Worm (Caenorhabditis elegans) whole organism, L1 larva: ENCODE results near the gene C34B4.5.

ENCODE experiments used
- C04F5.9 ChIP-seq: sonication (generic microtip); optimal IDR thresholded peaks from 2 replicates; lab custom pipeline; 2016; ENCODE audit warnings: missing genetic modification characterization, missing compliant biosample characterization
- C16A3.4 ChIP-seq: fragments of 150-350 bp; optimal IDR thresholded peaks from 2 replicates; lab custom pipeline; 2014; ENCODE audit warnings: missing biosample characterization, missing genetic modification characterization
- C34B4.2 ChIP-seq: sonication (generic microtip); optimal IDR thresholded peaks from 2 replicates; lab custom pipeline; 2017; ENCODE audit warnings: mild to moderate bottlenecking, missing genetic modification characterization, missing compliant biosample characterization
- Y116A8C.19 ChIP-seq: sonication (generic microtip); optimal IDR thresholded peaks from 2 replicates; lab custom pipeline; 2016; ENCODE audit warnings: missing compliant biosample characterization, missing genetic modification characterization, borderline replicate concordance
- aha-1 ChIP-seq: fragments of 150-350 bp; optimal IDR thresholded peaks from 2 replicates; lab custom pipeline; 2014; ENCODE audit warnings: missing biosample characterization, missing genetic modification characterization
- ama-1 ChIP-seq: fragments of 150-350 bp; optimal IDR thresholded peaks from 2 replicates; lab custom pipeline; 2014
- ceh-63 ChIP-seq: fragments of 200-800 bp; sonication (Bioruptor generic); optimal IDR thresholded peaks from 2 replicates; lab custom pipeline; 2018; ENCODE audit warnings: mild to moderate bottlenecking, missing genetic modification characterization, missing compliant biosample characterization
- ceh-82 ChIP-seq, 3 experiments: fragments of 150-350 bp in 1 of 3; sonication (generic microtip) in 2 of 3; optimal IDR thresholded peaks; 2 replicates each; lab custom pipeline; 2014 to 2017; ENCODE audit warnings: missing biosample characterization in 3 of 3, missing genetic modification characterization in 3 of 3
- ces-1 ChIP-seq: fragments of 150-350 bp; optimal IDR thresholded peaks from 2 replicates; lab custom pipeline; 2014; ENCODE audit warnings: missing biosample characterization, missing genetic modification reagents, missing genetic modification characterization
- dsc-1 ChIP-seq: sonication (generic microtip); optimal IDR thresholded peaks from 2 replicates; lab custom pipeline; 2016; ENCODE audit warnings: mild to moderate bottlenecking, missing genetic modification characterization, missing compliant biosample characterization
- efl-1 ChIP-seq, 4 experiments: fragments of 150-350 bp; optimal IDR thresholded peaks in 3 of 4; peaks in 1 of 4; 1 replicate in 1 of 4; 2 replicates in 3 of 4; lab custom pipeline; 2014; ENCODE audit warnings: missing biosample characterization in 2 of 4, missing genetic modification characterization in 2 of 4, missing genetic modification reagents in 2 of 4
- efl-3 ChIP-seq: fragments of 200-800 bp; sonication (Bioruptor generic); optimal IDR thresholded peaks from 2 replicates; lab custom pipeline; 2018; ENCODE audit warnings: mild to moderate bottlenecking, missing genetic modification characterization, missing compliant biosample characterization
- egl-27 ChIP-seq, 2 experiments: fragments of 150-350 bp in 1 of 2; sonication (generic microtip); optimal IDR thresholded peaks; 3 replicates each; lab custom pipeline; 2017 to 2018; ENCODE audit warnings: missing biosample characterization in 2 of 2, missing genetic modification characterization in 2 of 2, missing genetic modification reagents in 2 of 2
- elt-2 ChIP-seq: sonication (generic microtip); optimal IDR thresholded peaks from 2 replicates; lab custom pipeline; 2016; ENCODE audit warnings: missing genetic modification characterization, mild to moderate bottlenecking, inconsistent platforms, missing compliant biosample characterization, missing genetic modification reagents
- ets-5 ChIP-seq: fragments of 200-800 bp; sonication (Bioruptor generic); IDR thresholded peaks from 2 replicates; pipeline ENCODE4 v1.3.6; 2022; ENCODE audit warnings: missing genetic modification characterization, missing compliant biosample characterization
- fkh-10 ChIP-seq: sonication (generic microtip); optimal IDR thresholded peaks from 2 replicates; lab custom pipeline; 2017; ENCODE audit warnings: missing biosample characterization, missing genetic modification reagents, missing genetic modification characterization
- fkh-4 ChIP-seq: sonication (generic microtip); optimal IDR thresholded peaks from 2 replicates; lab custom pipeline; 2016; ENCODE audit warnings: missing compliant biosample characterization, missing genetic modification characterization, borderline replicate concordance
- fkh-8 ChIP-seq: sonication (generic microtip); optimal IDR thresholded peaks from 2 replicates; lab custom pipeline; 2016; ENCODE audit warnings: mild to moderate bottlenecking, missing genetic modification characterization, missing compliant biosample characterization
- fos-1 ChIP-seq: fragments of 150-350 bp; optimal IDR thresholded peaks from 2 replicates; lab custom pipeline; 2014; ENCODE audit warnings: missing biosample characterization, missing genetic modification characterization
- grh-1 ChIP-seq: fragments of 200-800 bp; sonication (Bioruptor generic); IDR thresholded peaks from 2 replicates; pipeline ENCODE4 v1.3.6; 2022; ENCODE audit warnings: missing genetic modification reagents, missing genetic modification characterization, missing compliant biosample characterization
- hlh-4 ChIP-seq: sonication (generic microtip); optimal IDR thresholded peaks from 2 replicates; lab custom pipeline; 2016; ENCODE audit warnings: mild to moderate bottlenecking, missing genetic modification characterization, missing compliant biosample characterization
- irx-1 ChIP-seq: sonication (generic microtip); optimal IDR thresholded peaks from 2 replicates; lab custom pipeline; 2016; ENCODE audit warnings: missing genetic modification characterization, missing compliant biosample characterization
- isw-1 ChIP-seq: fragments of 200-800 bp; sonication (Bioruptor generic); IDR thresholded peaks from 2 replicates; pipeline ENCODE4 v1.3.6; 2022; ENCODE audit warnings: missing genetic modification characterization, missing compliant biosample characterization
- lin-14 ChIP-seq: fragments of 200-800 bp; sonication (Bioruptor generic); optimal IDR thresholded peaks from 2 replicates; lab custom pipeline; 2018; ENCODE audit warnings: mild to moderate bottlenecking, missing genetic modification characterization, moderate library complexity, missing compliant biosample characterization
- lin-15B ChIP-seq: fragments of 150-350 bp; sonication (generic microtip); optimal IDR thresholded peaks from 3 replicates; lab custom pipeline; 2014; ENCODE audit warnings: missing biosample characterization, missing genetic modification characterization
- lin-35 ChIP-seq, 2 experiments: fragments of 150-350 bp; optimal IDR thresholded peaks; 2 replicates each; lab custom pipeline; 2014; ENCODE audit warnings: missing biosample characterization in 2 of 2, missing genetic modification characterization in 2 of 2, missing genetic modification reagents in 2 of 2
- lir-3 ChIP-seq: sonication (generic microtip); optimal IDR thresholded peaks from 2 replicates; lab custom pipeline; 2016; ENCODE audit warnings: mild to moderate bottlenecking, missing genetic modification characterization, moderate library complexity, missing compliant biosample characterization; ENCODE audit not compliant: poor library complexity
- nhr-11 ChIP-seq: fragments of 150-350 bp; optimal IDR thresholded peaks from 2 replicates; lab custom pipeline; 2014; ENCODE audit warnings: missing biosample characterization, missing genetic modification characterization
- nhr-12 ChIP-seq: sonication (generic microtip); optimal IDR thresholded peaks from 2 replicates; lab custom pipeline; 2017; ENCODE audit warnings: missing biosample characterization, missing genetic modification characterization
- nhr-28 ChIP-seq: fragments of 150-350 bp; optimal IDR thresholded peaks from 2 replicates; lab custom pipeline; 2014; ENCODE audit warnings: missing biosample characterization, missing genetic modification characterization
- nhr-47 ChIP-seq: sonication (generic microtip); optimal IDR thresholded peaks from 2 replicates; lab custom pipeline; 2016; ENCODE audit warnings: mild to moderate bottlenecking, missing genetic modification characterization, moderate library complexity, missing compliant biosample characterization
- nhr-71 ChIP-seq: sonication (generic microtip); optimal IDR thresholded peaks from 2 replicates; lab custom pipeline; 2016; ENCODE audit warnings: mild to moderate bottlenecking, missing genetic modification characterization, moderate library complexity, missing compliant biosample characterization
- nhr-76 ChIP-seq: sonication (generic microtip); optimal IDR thresholded peaks from 2 replicates; lab custom pipeline; 2017; ENCODE audit warnings: missing biosample characterization, missing genetic modification characterization
- nhr-85 ChIP-seq: sonication (generic microtip); peaks from one replicate; lab custom pipeline; 2016; ENCODE audit warnings: missing genetic modification characterization, inconsistent platforms, missing compliant biosample characterization
- nhr-90 ChIP-seq: sonication (generic microtip); optimal IDR thresholded peaks from 2 replicates; lab custom pipeline; 2016; ENCODE audit warnings: mild to moderate bottlenecking, missing genetic modification characterization, missing compliant biosample characterization; ENCODE audit not compliant: poor library complexity
- pag-3 ChIP-seq: sonication (generic microtip); optimal IDR thresholded peaks from 2 replicates; lab custom pipeline; 2017; ENCODE audit warnings: missing genetic modification characterization, mild to moderate bottlenecking, missing compliant biosample characterization, antibody characterized with exemption, borderline replicate concordance; ENCODE audit not compliant: insufficient read depth
- pax-3 ChIP-seq: fragments of 200-800 bp; sonication (Bioruptor generic); optimal IDR thresholded peaks from 2 replicates; lab custom pipeline; 2018; ENCODE audit warnings: mild to moderate bottlenecking, missing genetic modification characterization, moderate library complexity, missing compliant biosample characterization
- pqm-1 ChIP-seq: sonication (generic microtip); optimal IDR thresholded peaks from 3 replicates; lab custom pipeline; 2017; ENCODE audit warnings: missing biosample characterization, missing genetic modification characterization
- rnt-1 ChIP-seq: sonication (generic microtip); optimal IDR thresholded peaks from 2 replicates; lab custom pipeline; 2016; ENCODE audit warnings: mild to moderate bottlenecking, missing genetic modification characterization, moderate library complexity, missing compliant biosample characterization
- skn-1 ChIP-seq: fragments of 150-350 bp; optimal IDR thresholded peaks from 2 replicates; lab custom pipeline; 2014; ENCODE audit warnings: missing biosample characterization, missing genetic modification characterization
- snu-23 ChIP-seq: sonication (generic microtip); optimal IDR thresholded peaks from 2 replicates; lab custom pipeline; 2016; ENCODE audit warnings: missing genetic modification characterization, missing compliant biosample characterization
- sptf-1 ChIP-seq: fragments of 150-350 bp; optimal IDR thresholded peaks from 2 replicates; lab custom pipeline; 2014; ENCODE audit warnings: missing biosample characterization, missing genetic modification characterization
- swsn-7 ChIP-seq: sonication (generic microtip); optimal IDR thresholded peaks from 2 replicates; lab custom pipeline; 2016; ENCODE audit warnings: missing genetic modification characterization, missing compliant biosample characterization
- tbx-2 ChIP-seq: sonication (generic microtip); optimal IDR thresholded peaks from 2 replicates; lab custom pipeline; 2016; ENCODE audit warnings: missing genetic modification characterization, missing compliant biosample characterization
- unc-30 ChIP-seq: sonication (generic microtip); optimal IDR thresholded peaks from 2 replicates; lab custom pipeline; 2017; ENCODE audit warnings: missing biosample characterization, missing genetic modification characterization
- unc-86 ChIP-seq: sonication (generic microtip); optimal IDR thresholded peaks from 2 replicates; lab custom pipeline; 2016; ENCODE audit warnings: missing genetic modification characterization, missing compliant biosample characterization
- vab-15 ChIP-seq: sonication (generic microtip); optimal IDR thresholded peaks from 2 replicates; lab custom pipeline; 2017; ENCODE audit warnings: missing genotype, mild to moderate bottlenecking, missing genetic modification characterization, missing compliant biosample characterization
- zip-4 ChIP-seq: fragments of 200-800 bp; sonication (Bioruptor generic); optimal IDR thresholded peaks from 2 replicates; lab custom pipeline; 2018; ENCODE audit warnings: mild to moderate bottlenecking, missing genetic modification characterization, moderate library complexity, missing compliant biosample characterization
- ztf-4 ChIP-seq: fragments of 150-350 bp; optimal IDR thresholded peaks from 2 replicates; lab custom pipeline; 2014; ENCODE audit warnings: missing biosample characterization, missing genetic modification characterization

C34B4.5 gene

DNA sequence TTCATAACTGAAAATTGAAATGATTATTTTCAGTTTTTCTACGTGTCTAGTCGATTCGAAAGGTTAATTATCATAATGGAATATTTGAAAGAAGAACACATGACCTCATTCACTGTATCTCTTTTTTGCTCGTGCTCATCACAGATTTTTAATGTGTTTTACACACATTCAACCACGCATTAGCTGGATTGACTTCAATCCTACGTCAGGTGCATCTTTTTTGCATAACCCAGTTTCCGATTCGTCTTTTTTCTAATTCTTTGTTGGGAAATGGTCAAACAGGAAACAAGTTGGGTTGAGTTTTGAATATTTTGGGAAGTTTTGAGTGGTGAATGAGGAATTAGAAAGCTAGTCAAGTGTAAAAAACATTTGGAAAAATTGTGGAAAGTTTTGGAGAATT, 25.5 kb upstream of the C34B4.5 start:
- peak; percentile 47 for TF ChIP-seq unc-86 (tag; lab: Kevin White, UChicago)
- no peak for TF ChIP-seq nhr-47 (tag; lab: Kevin White, UChicago)
- TF ChIP-seq lin-14 (GFP tag; lab: Kevin White, UChicago) = peak; percentile 23

DNA sequence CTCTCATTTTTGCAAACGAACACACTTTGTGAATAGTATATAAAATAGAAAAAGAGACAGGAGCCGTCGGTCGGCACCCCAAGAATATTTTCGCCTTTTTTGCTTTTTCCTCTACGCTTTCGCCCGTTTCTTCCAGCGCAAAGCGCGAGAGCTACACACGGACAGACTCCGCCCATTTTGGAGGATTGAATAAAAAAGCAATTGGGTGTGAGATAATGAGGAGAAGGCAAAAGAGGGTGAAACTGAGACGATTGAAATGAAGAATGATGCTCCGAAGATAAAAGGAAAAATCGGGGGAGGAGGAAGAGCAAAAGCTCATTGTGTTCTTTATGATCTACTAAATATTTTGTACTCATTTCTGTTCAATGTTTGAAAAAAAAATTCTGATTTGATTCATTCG, 24.7 kb upstream of the C34B4.5 start, which contains the start of gene C34B4.3:
Gene C34B4.3, minus strand, starts transcription at position 101 of the 400 bp plus-strand sequence.
- no peak for TF ChIP-seq fkh-10 (GFP tag; lab: Kevin White, UChicago)
- TF ChIP-seq C16A3.4 (tag; lab: Kevin White, UChicago) = no peak
- no peak for TF ChIP-seq Y116A8C.19 (tag; lab: Kevin White, UChicago)
- no peak for TF ChIP-seq nhr-12 (tag; lab: Kevin White, UChicago)
- TF ChIP-seq fkh-4 (tag; lab: Kevin White, UChicago) = no peak
- no peak for TF ChIP-seq unc-30 (tag; lab: Kevin White, UChicago)
- TF ChIP-seq dsc-1 (tag; lab: Kevin White, UChicago) = no peak
- TF ChIP-seq nhr-76 (tag; lab: Kevin White, UChicago) = no peak
- no peak for TF ChIP-seq nhr-85 (tag; lab: Kevin White, UChicago)
- no peak for TF ChIP-seq ets-5
- no peak for TF ChIP-seq elt-2 (tag; lab: Kevin White, UChicago)
- TF ChIP-seq pax-3 (tag; lab: Kevin White, UChicago) = no peak
- no peak for TF ChIP-seq isw-1 (GFP tag; lab: Robert Waterston, UW)
- TF ChIP-seq swsn-7 (tag; lab: Kevin White, UChicago) = no peak
- no peak for TF ChIP-seq nhr-11 (tag; lab: Kevin White, UChicago)
- no peak for TF ChIP-seq tbx-2 (tag; lab: Kevin White, UChicago)

DNA sequence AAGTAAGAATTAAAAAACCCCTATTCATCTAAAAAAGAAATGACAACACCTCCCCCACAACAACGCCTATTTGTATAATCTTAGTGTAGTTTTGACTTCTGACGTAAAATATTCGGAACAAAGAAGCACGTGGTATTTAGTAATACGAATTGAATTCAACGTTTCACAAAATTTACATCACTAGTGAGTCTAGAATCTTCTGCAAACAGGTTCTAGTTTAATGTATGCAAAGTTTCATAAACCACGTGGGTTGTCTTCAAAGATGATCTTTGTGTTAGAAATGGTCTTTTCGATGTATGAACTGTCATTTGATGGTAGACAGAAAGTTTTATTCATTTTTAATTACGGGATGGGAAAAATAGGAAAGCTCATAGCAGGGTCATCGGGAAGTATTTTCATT, 22.6 kb upstream of the C34B4.5 start:
- no peak for TF ChIP-seq C04F5.9
- no peak for TF ChIP-seq isw-1 (GFP tag; lab: Robert Waterston, UW)
- no peak for TF ChIP-seq nhr-90 (tag; lab: Kevin White, UChicago)
- no peak for TF ChIP-seq efl-3 (GFP tag; lab: Kevin White, UChicago)
- TF ChIP-seq ceh-63 (GFP tag; lab: Kevin White, UChicago) = no peak
- no peak for TF ChIP-seq unc-86 (tag; lab: Kevin White, UChicago)
- no peak for TF ChIP-seq rnt-1 (tag; lab: Kevin White, UChicago)
- peak; percentile 62 for TF ChIP-seq snu-23 (GFP tag; lab: Kevin White, UChicago)
- TF ChIP-seq lin-35 (GFP tag; optimal IDR thresholded peaks at IDR 0.05; lab: Kevin White, UChicago) = peak in 1 of 2 experiments; percentile 18
- no peak for TF ChIP-seq pag-3 (tag; lab: Kevin White, UChicago)
- TF ChIP-seq C16A3.4 (tag; lab: Kevin White, UChicago) = no peak
- no peak for TF ChIP-seq Y116A8C.19 (tag; lab: Kevin White, UChicago)
- no peak for TF ChIP-seq grh-1 (GFP tag; lab: Robert Waterston, UW)
- no peak for TF ChIP-seq ceh-82 (tag; optimal IDR thresholded peaks at IDR 0.05; lab: Kevin White, UChicago)
- no peak for TF ChIP-seq sptf-1
- no peak for TF ChIP-seq ces-1 (GFP tag; lab: Kevin White, UChicago)
- TF ChIP-seq efl-1 (optimal IDR thresholded peaks at IDR 0.05; lab: Kevin White, UChicago) = no peak
- peak in 1 of 2 experiments; percentile 56 for TF ChIP-seq efl-1 (GFP tag; optimal IDR thresholded peaks at IDR 0.05 in 1 of 2; lab: Kevin White, UChicago)
- TF ChIP-seq hlh-4 (tag; lab: Kevin White, UChicago) = no peak
- no peak for TF ChIP-seq fkh-8 (tag; lab: Kevin White, UChicago)
- TF ChIP-seq pqm-1 (tag; lab: Kevin White, UChicago) = no peak
- no peak for TF ChIP-seq nhr-28
- TF ChIP-seq irx-1 (tag; lab: Kevin White, UChicago) = no peak
- no peak for TF ChIP-seq egl-27 (tag; optimal IDR thresholded peaks at IDR 0.05; lab: Kevin White, UChicago)
- TF ChIP-seq lin-15B = no peak
- TF ChIP-seq zip-4 (GFP tag; lab: Kevin White, UChicago) = no peak
- TF ChIP-seq ztf-4 (tag; lab: Kevin White, UChicago) = no peak
- TF ChIP-seq nhr-76 (tag; lab: Kevin White, UChicago) = no peak
- no peak for TF ChIP-seq ama-1 (lab: Kevin White, UChicago)
- TF ChIP-seq fos-1 = no peak
- no peak for TF ChIP-seq C34B4.2
- no peak for TF ChIP-seq skn-1 (tag; lab: Kevin White, UChicago)
- TF ChIP-seq lir-3 (tag; lab: Kevin White, UChicago) = no peak
- TF ChIP-seq vab-15 (tag; lab: Kevin White, UChicago) = no peak
- TF ChIP-seq aha-1 = no peak
- TF ChIP-seq nhr-71 (tag; lab: Kevin White, UChicago) = peak; percentile 24
